Worm (Caenorhabditis elegans): ENCODE results near the gene F56D6.12.

DNA sequence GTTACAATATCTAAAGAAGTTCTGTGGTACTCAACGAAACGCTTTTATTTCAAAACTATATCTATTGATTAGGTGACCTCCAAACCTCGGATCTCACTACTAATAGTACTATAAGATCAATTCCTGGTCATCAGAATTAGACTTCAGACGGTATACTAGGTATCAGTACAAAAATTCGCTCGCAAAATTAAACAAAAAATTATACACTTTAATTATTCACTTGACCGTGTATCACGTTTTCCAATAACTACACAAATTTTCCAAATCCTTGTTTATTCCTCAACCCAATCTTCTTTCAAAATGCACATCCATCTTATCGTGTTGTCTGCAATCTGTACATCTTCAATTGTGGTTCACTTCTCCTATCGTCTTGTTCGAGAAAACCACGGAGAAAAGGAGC lies 10.2 kb downstream of the F56D6.12 start, which contains the start of gene F56D6.23:
- TF ChIP-seq ces-1 (GFP tag; optimal IDR thresholded peaks at IDR 0.05): no peak
- no peak for TF ChIP-seq elt-3 (tag; optimal IDR thresholded peaks at IDR 0.05)
- no peak for TF ChIP-seq unc-62 (GFP tag; optimal IDR thresholded peaks at IDR 0.05)
- no peak for TF ChIP-seq snpc-4 (tag; optimal IDR thresholded peaks at IDR 0.05)
- no peak for TF ChIP-seq sem-2 (GFP tag; optimal IDR thresholded peaks at IDR 0.05)

Data from whole organism, mixed stage, embryonic.